Fruit fly (Drosophila melanogaster) whole organism, pupa: ENCODE measurements around the gene CG43954.

Experiments used
- CG9948 ChIP-seq: fragments of 200-800 bp; sonication (Bioruptor generic); optimal IDR thresholded peaks from 2 replicates; lab custom pipeline; 2018; ENCODE audit warnings: missing biosample characterization, mild to moderate bottlenecking, missing genetic modification characterization, moderate library complexity
- rn ChIP-seq: fragments of 200-800 bp; sonication (Bioruptor generic); IDR thresholded peaks from 2 replicates; pipeline ENCODE4 v1.3.6; 2022; ENCODE audit warnings: missing biosample characterization, missing genetic modification characterization

dm6 chr3L:16642088-16642507, 69.4 kb downstream of the CG43954 start:
- TF ChIP-seq rn (GFP tag; lab: Robert Waterston, UW) (no peak), CG9948 (tag; lab: Kevin White, UChicago) (peak; percentile 83)
